Worm (Caenorhabditis elegans) whole organism, young adult: ENCODE data around the gene lido-7.

Source experiments
- B0019.2 ChIP-seq: fragments of 200-800 bp; sonication (Bioruptor generic); conservative IDR thresholded peaks from 2 replicates; pipeline ENCODE4 v1.3.6; 2022; ENCODE audit warnings: missing genetic modification reagents, missing genetic modification characterization, missing compliant biosample characterization
- B0261.1 ChIP-seq: sonication (generic microtip); optimal IDR thresholded peaks from 2 replicates; lab custom pipeline; 2016; ENCODE audit warnings: mild to moderate bottlenecking, missing genetic modification characterization, moderate library complexity, missing compliant biosample characterization
- F23B12.7 ChIP-seq: sonication (generic microtip); optimal IDR thresholded peaks from 2 replicates; lab custom pipeline; 2017; ENCODE audit warnings: missing genetic modification characterization, mild to moderate bottlenecking, missing compliant biosample characterization, antibody characterized with exemption, moderate library complexity; ENCODE audit not compliant: insufficient read depth
- F52B5.7 ChIP-seq: sonication (generic microtip); optimal IDR thresholded peaks from 2 replicates; lab custom pipeline; 2016; ENCODE audit warnings: mild to moderate bottlenecking, missing genetic modification characterization, missing compliant biosample characterization
- F57A8.1 ChIP-seq: fragments of 200-800 bp; sonication (Bioruptor generic); optimal IDR thresholded peaks from 2 replicates; lab custom pipeline; 2018; ENCODE audit warnings: mild to moderate bottlenecking, missing genetic modification characterization, moderate library complexity, missing compliant biosample characterization
- T07F8.4 ChIP-seq: sonication (generic microtip); optimal IDR thresholded peaks from 2 replicates; lab custom pipeline; 2016; ENCODE audit warnings: mild to moderate bottlenecking, missing genetic modification characterization, moderate library complexity, missing compliant biosample characterization
- Y53F4B.3 ChIP-seq: fragments of 200-800 bp; sonication (Bioruptor generic); IDR thresholded peaks from 2 replicates; pipeline ENCODE4 v1.3.6; 2022; ENCODE audit warnings: missing genetic modification reagents, missing genetic modification characterization, missing compliant biosample characterization
- Y79H2A.3 ChIP-seq: fragments of 200-800 bp; sonication (Bioruptor generic); conservative IDR thresholded peaks from 2 replicates; pipeline ENCODE4 v1.3.6; 2022; ENCODE audit warnings: missing genetic modification reagents, missing genetic modification characterization, missing compliant biosample characterization
- aptf-2 ChIP-seq: fragments of 200-800 bp; sonication (Bioruptor generic); conservative IDR thresholded peaks from 2 replicates; pipeline ENCODE4 v1.3.6; 2022; ENCODE audit warnings: missing genetic modification reagents, missing genetic modification characterization, missing compliant biosample characterization
- aptf-3 ChIP-seq: fragments of 200-800 bp; sonication (Bioruptor generic); IDR thresholded peaks from 2 replicates; pipeline ENCODE4 v1.3.6; 2022; ENCODE audit warnings: missing genetic modification characterization, missing compliant biosample characterization
- athp-1 ChIP-seq: sonication (generic microtip); optimal IDR thresholded peaks from 2 replicates; lab custom pipeline; 2017; ENCODE audit warnings: mild to moderate bottlenecking, missing genetic modification characterization, missing compliant biosample characterization
- bed-1 ChIP-seq: fragments of 200-800 bp; sonication (Bioruptor generic); IDR thresholded peaks from 2 replicates; pipeline ENCODE4 v1.3.6; 2022; ENCODE audit warnings: missing genetic modification reagents, missing genetic modification characterization, missing compliant biosample characterization
- ccch-3 ChIP-seq: fragments of 200-800 bp; sonication (Bioruptor generic); optimal IDR thresholded peaks from 2 replicates; lab custom pipeline; 2018; ENCODE audit warnings: mild to moderate bottlenecking, missing genetic modification characterization, missing compliant biosample characterization
- cebp-1 ChIP-seq, 2 experiments: fragments of 200-800 bp in 1 of 2; sonication (Bioruptor generic) in 1 of 2; sonication (generic microtip) in 1 of 2; IDR thresholded peaks in 1 of 2; optimal IDR thresholded peaks in 1 of 2; 2 replicates each; pipeline versions ENCODE4 v1.3.6 to Lab custom; 2017 to 2022; ENCODE audit warnings: missing compliant biosample characterization in 2 of 2, missing genetic modification characterization in 2 of 2, mild to moderate bottlenecking in 1 of 2, missing genetic modification reagents in 1 of 2, moderate library complexity in 1 of 2
- chd-7 ChIP-seq: sonication (generic microtip); optimal IDR thresholded peaks from 2 replicates; lab custom pipeline; 2016; ENCODE audit warnings: mild to moderate bottlenecking, missing genetic modification characterization, moderate library complexity, missing compliant biosample characterization
- dox-1 ChIP-seq: fragments of 200-800 bp; sonication (Bioruptor generic); IDR thresholded peaks from 2 replicates; pipeline ENCODE4 v1.3.6; 2022; ENCODE audit warnings: missing genetic modification reagents, missing genetic modification characterization, missing compliant biosample characterization
- dpff-1 ChIP-seq: sonication (generic microtip); optimal IDR thresholded peaks from 2 replicates; lab custom pipeline; 2017; ENCODE audit warnings: mild to moderate bottlenecking, missing genetic modification characterization, missing compliant biosample characterization
- ekl-4 ChIP-seq: fragments of 200-800 bp; sonication (Bioruptor generic); IDR thresholded peaks from 2 replicates; pipeline ENCODE4 v1.3.6; 2022; ENCODE audit warnings: missing genetic modification reagents, missing genetic modification characterization, missing compliant biosample characterization
- hlh-12 ChIP-seq: sonication (generic microtip); optimal IDR thresholded peaks from 2 replicates; lab custom pipeline; 2016; ENCODE audit warnings: missing genetic modification characterization, missing compliant biosample characterization
- hmg-1.2 ChIP-seq: fragments of 200-800 bp; sonication (Bioruptor generic); IDR thresholded peaks from 2 replicates; pipeline ENCODE4 v1.3.6; 2022; ENCODE audit warnings: missing genetic modification reagents, missing genetic modification characterization, missing compliant biosample characterization
- hmg-20 ChIP-seq: fragments of 200-800 bp; sonication (Bioruptor generic); IDR thresholded peaks from 2 replicates; pipeline ENCODE4 v1.3.6; 2022; ENCODE audit warnings: missing genetic modification reagents, missing genetic modification characterization, missing compliant biosample characterization
- hrde-1 ChIP-seq: sonication (generic microtip); optimal IDR thresholded peaks from 2 replicates; lab custom pipeline; 2016; ENCODE audit warnings: missing genetic modification characterization, mild to moderate bottlenecking, missing compliant biosample characterization, moderate library complexity, missing genotype, missing genetic modification reagents, borderline replicate concordance
- hsf-1 ChIP-seq: fragments of 200-800 bp; sonication (Bioruptor generic); IDR thresholded peaks from 2 replicates; pipeline ENCODE4 v1.3.6; 2022; ENCODE audit warnings: missing genetic modification reagents, missing genetic modification characterization, missing compliant biosample characterization
- lin-26 ChIP-seq: fragments of 200-800 bp; sonication (Bioruptor generic); IDR thresholded peaks from 2 replicates; pipeline ENCODE4 v1.3.6; 2022; ENCODE audit warnings: missing genetic modification reagents, missing genetic modification characterization, missing compliant biosample characterization
- lir-1 ChIP-seq: fragments of 200-800 bp; sonication (Bioruptor generic); conservative IDR thresholded peaks from 2 replicates; pipeline ENCODE4 v1.3.6; 2022; ENCODE audit warnings: missing genetic modification reagents, missing genetic modification characterization, missing compliant biosample characterization
- madf-10 ChIP-seq: sonication (generic microtip); optimal IDR thresholded peaks from 2 replicates; lab custom pipeline; 2016; ENCODE audit warnings: mild to moderate bottlenecking, missing genetic modification characterization, missing compliant biosample characterization
- mxl-1 ChIP-seq: sonication (generic microtip); optimal IDR thresholded peaks from 2 replicates; lab custom pipeline; 2016; ENCODE audit warnings: missing genetic modification characterization, missing compliant biosample characterization
- nfyb-1 ChIP-seq: fragments of 200-800 bp; sonication (Bioruptor generic); IDR thresholded peaks from 2 replicates; pipeline ENCODE4 v1.3.6; 2022; ENCODE audit warnings: missing genetic modification reagents, missing genetic modification characterization, missing compliant biosample characterization
- nhr-120 ChIP-seq: fragments of 200-800 bp; sonication (Bioruptor generic); IDR thresholded peaks from 2 replicates; pipeline ENCODE4 v1.3.6; 2022; ENCODE audit warnings: missing genetic modification characterization, missing compliant biosample characterization
- nhr-27 ChIP-seq: fragments of 200-800 bp; sonication (Bioruptor generic); optimal IDR thresholded peaks from 2 replicates; lab custom pipeline; 2018; ENCODE audit warnings: mild to moderate bottlenecking, missing genetic modification characterization, moderate library complexity, missing compliant biosample characterization
- nhr-90 ChIP-seq: sonication (generic microtip); optimal IDR thresholded peaks from 2 replicates; lab custom pipeline; 2016; ENCODE audit warnings: missing genotype, mild to moderate bottlenecking, missing genetic modification characterization, missing compliant biosample characterization
- pha-4 ChIP-seq: fragments of 150-350 bp; sonication (generic microtip); optimal IDR thresholded peaks from 2 replicates; lab custom pipeline; 2014; ENCODE audit warnings: missing biosample characterization, missing genetic modification reagents, missing genetic modification characterization
- repo-1 ChIP-seq: sonication (generic microtip); optimal IDR thresholded peaks from 2 replicates; lab custom pipeline; 2017; ENCODE audit warnings: mild to moderate bottlenecking, missing genetic modification characterization, missing compliant biosample characterization
- rpc-1 ChIP-seq, 2 experiments: fragments of 150-350 bp in 1 of 2; sonication (generic microtip) in 1 of 2; optimal IDR thresholded peaks; 2 replicates each; lab custom pipeline; 2014 to 2018; ENCODE audit warnings: missing biosample characterization in 1 of 2, missing genetic modification characterization in 1 of 2, missing genetic modification reagents in 1 of 2, missing genotype in 1 of 2
- sdz-38 ChIP-seq: sonication (generic microtip); optimal IDR thresholded peaks from 2 replicates; lab custom pipeline; 2016; ENCODE audit warnings: missing genotype, missing genetic modification characterization, missing compliant biosample characterization
- snpc-3.4 ChIP-seq: sonication (generic microtip); optimal IDR thresholded peaks from 2 replicates; lab custom pipeline; 2017; ENCODE audit warnings: missing genetic modification characterization, mild to moderate bottlenecking, missing compliant biosample characterization, antibody characterized with exemption, moderate library complexity, missing genotype, missing genetic modification reagents
- sptf-2 ChIP-seq: fragments of 200-800 bp; sonication (Bioruptor generic); optimal IDR thresholded peaks from 2 replicates; lab custom pipeline; 2018; ENCODE audit warnings: mild to moderate bottlenecking, missing genetic modification characterization, missing compliant biosample characterization
- tbp1 ChIP-seq: fragments of 200-800 bp; sonication (Bioruptor generic); optimal IDR thresholded peaks from 2 replicates; lab custom pipeline; 2018; ENCODE audit warnings: mild to moderate bottlenecking, missing genetic modification characterization, missing compliant biosample characterization
- tlf-1 ChIP-seq: fragments of 200-800 bp; sonication (Bioruptor generic); optimal IDR thresholded peaks from 2 replicates; lab custom pipeline; 2018; ENCODE audit warnings: mild to moderate bottlenecking, missing genetic modification characterization, missing compliant biosample characterization

lido-7 gene

DNA sequence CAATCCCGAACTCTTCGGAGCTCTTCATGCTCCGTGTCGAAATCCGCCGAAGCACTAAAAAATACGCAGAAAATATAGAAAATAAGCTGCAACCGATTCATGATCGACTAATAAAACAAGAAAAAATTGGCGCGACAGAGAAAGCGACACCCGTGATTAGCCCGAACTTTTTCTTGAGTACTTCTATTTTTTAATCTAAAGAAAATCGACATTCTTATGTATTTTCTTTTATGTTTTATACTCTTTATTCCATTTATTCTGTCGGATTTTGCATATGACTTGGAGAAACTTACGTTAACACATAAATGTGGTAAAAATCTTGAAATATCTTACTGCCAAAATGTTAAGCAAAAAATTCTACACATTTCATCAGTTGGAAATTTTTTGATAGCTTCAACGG lies 44.1 kb upstream of the lido-7 start, which contains the start of the genes irld-50 and irld-49:
TSS of gene irld-50 (minus strand) at position 101 of the 400 bp plus-strand sequence.
TSS of gene irld-49 (plus strand) at position 211 of the 400 bp plus-strand sequence.
- no peak for TF ChIP-seq F52B5.7
- TF ChIP-seq hlh-12 (tag; lab: Kevin White, UChicago) = no peak
- TF ChIP-seq aptf-3 = no peak
- TF ChIP-seq hsf-1 (GFP tag; lab: Robert Waterston, UW) = no peak
- no peak for TF ChIP-seq athp-1
- TF ChIP-seq pha-4 (tag; lab: Kevin White, UChicago) = no peak
- no peak for TF ChIP-seq lir-1 (GFP tag; lab: Robert Waterston, UW)

ce11 chrII:2946438-2946837 lies 41.7 kb upstream of the lido-7 start, which contains the start of gene srw-79:
Gene srw-79, plus strand, starts transcription at chrII:2946738.
- TF ChIP-seq bed-1 (GFP tag; lab: Robert Waterston, UW) (no peak), lin-26 (GFP tag; lab: Robert Waterston, UW) (no peak), repo-1 (tag; lab: Kevin White, UChicago) (no peak), nhr-90 (no peak), nhr-27 (tag; lab: Kevin White, UChicago) (no peak), madf-10 (tag; lab: Kevin White, UChicago) (no peak), nfyb-1 (GFP tag; lab: Robert Waterston, UW) (no peak), athp-1 (no peak), nhr-120 (GFP tag; lab: Robert Waterston, UW) (no peak), sptf-2 (no peak), sdz-38 (tag; lab: Kevin White, UChicago) (no peak), snpc-3.4 (no peak), hmg-20 (GFP tag; lab: Robert Waterston, UW) (no peak), ccch-3 (no peak), F57A8.1 (GFP tag; lab: Kevin White, UChicago) (no peak), ekl-4 (GFP tag; lab: Robert Waterston, UW) (no peak), aptf-3 (no peak), rpc-1 (optimal IDR thresholded peaks at IDR 0.05; lab: Kevin White, UChicago) (no peak), rpc-1 (tag; optimal IDR thresholded peaks at IDR 0.05; lab: Kevin White, UChicago) (no peak), hrde-1 (tag; lab: Kevin White, UChicago) (no peak), B0019.2 (GFP tag; lab: Robert Waterston, UW) (no peak)

DNA sequence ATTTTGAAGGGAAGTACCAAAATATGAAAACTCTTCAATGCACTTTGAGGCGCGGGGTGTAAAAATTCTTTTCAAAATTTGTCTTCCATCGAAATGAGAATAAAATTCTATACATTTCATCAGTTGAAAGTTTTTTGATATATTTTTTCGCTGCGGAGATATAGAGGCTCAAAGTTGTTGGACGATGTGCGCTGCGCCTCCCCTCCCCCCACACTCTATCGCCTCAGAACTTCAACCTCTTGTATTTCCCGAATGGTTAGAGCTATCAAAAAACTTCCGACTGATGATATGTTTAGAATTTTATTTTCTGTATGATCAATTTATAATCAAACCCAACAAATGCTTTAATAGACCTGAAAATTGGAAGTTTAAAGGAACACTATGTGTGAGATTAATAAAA lies 39.5 kb upstream of the lido-7 start:
- TF ChIP-seq chd-7 (tag; lab: Kevin White, UChicago) (no peak), hmg-1.2 (GFP tag; lab: Robert Waterston, UW) (0 out of 2 replicates have a peak, but pooled peaks have one; percentile 27)
- TF ChIP-seq, all 124 proteins: peak for 1

- TF ChIP-seq rpc-1 (optimal IDR thresholded peaks at IDR 0.05; lab: Kevin White, UChicago) (no peak), rpc-1 (tag; optimal IDR thresholded peaks at IDR 0.05; lab: Kevin White, UChicago) (peak; percentile 21), dox-1 (no peak)
Observed at ce11 chrII:2952629-2953028, 35.5 kb upstream of the lido-7 start, which contains the start of gene irld-51. Gene irld-51, minus strand, starts transcription at chrII:2952729.

ce11 chrII:2955656-2956115 lies 32.4 kb upstream of the lido-7 start, which contains the start of gene irld-48:
Gene irld-48, plus strand, starts transcription at chrII:2956065.
- TF ChIP-seq tlf-1 (GFP tag; lab: Kevin White, UChicago) (no peak), lin-26 (GFP tag; lab: Robert Waterston, UW) (0 out of 2 replicates have a peak, but pooled peaks have one; percentile 22), dpff-1 (tag; lab: Kevin White, UChicago) (no peak), hlh-12 (tag; lab: Kevin White, UChicago) (no peak), mxl-1 (tag; lab: Kevin White, UChicago) (no peak), Y53F4B.3 (GFP tag; lab: Robert Waterston, UW) (no peak), aptf-2 (GFP tag; lab: Robert Waterston, UW) (no peak), Y79H2A.3 (GFP tag; lab: Robert Waterston, UW) (no peak), F23B12.7 (no peak), rpc-1 (optimal IDR thresholded peaks at IDR 0.05; lab: Kevin White, UChicago) (no peak), rpc-1 (tag; optimal IDR thresholded peaks at IDR 0.05; lab: Kevin White, UChicago) (peak; percentile 62), T07F8.4 (no peak), tbp1 (GFP tag; lab: Kevin White, UChicago) (peak; percentile 70), B0261.1 (tag; lab: Kevin White, UChicago) (peak; percentile 34), sptf-2 (no peak), cebp-1 (GFP tag; IDR thresholded peaks at IDR 0.05; lab: Robert Waterston, UW) (no peak), cebp-1 (tag; optimal IDR thresholded peaks at IDR 0.05; lab: Kevin White, UChicago) (no peak)
- TF ChIP-seq, all 124 proteins: peak for 4
